Worm (Caenorhabditis elegans) whole organism, late embryonic: ENCODE data around the gene mam-5.

ENCODE experiments used
- K02D7.2 ChIP-seq: sonication (generic microtip); optimal IDR thresholded peaks from 2 replicates; lab custom pipeline; 2017; ENCODE audit warnings: mild to moderate bottlenecking, missing genetic modification characterization, missing compliant biosample characterization
- Y22D7AL.16 ChIP-seq: sonication (generic microtip); optimal IDR thresholded peaks from 2 replicates; lab custom pipeline; 2016; ENCODE audit warnings: missing genetic modification characterization, missing compliant biosample characterization
- ahr-1 ChIP-seq: sonication (generic microtip); optimal IDR thresholded peaks from 2 replicates; lab custom pipeline; 2016; ENCODE audit warnings: missing genetic modification characterization, missing compliant biosample characterization
- ama-1 ChIP-seq: fragments of 150-350 bp; optimal IDR thresholded peaks from 2 replicates; lab custom pipeline; 2014
- ceh-14 ChIP-seq: sonication (generic microtip); optimal IDR thresholded peaks from 2 replicates; lab custom pipeline; 2016; ENCODE audit warnings: missing genotype, missing genetic modification characterization, missing compliant biosample characterization
- ceh-18 ChIP-seq: sonication (generic microtip); optimal IDR thresholded peaks from 2 replicates; lab custom pipeline; 2016; ENCODE audit warnings: missing genetic modification characterization, missing compliant biosample characterization
- ceh-2 ChIP-seq: sonication (generic microtip); optimal IDR thresholded peaks from 2 replicates; lab custom pipeline; 2016; ENCODE audit warnings: missing genotype, missing genetic modification characterization, missing compliant biosample characterization
- ceh-22 ChIP-seq: sonication (generic microtip); optimal IDR thresholded peaks from 2 replicates; lab custom pipeline; 2017; ENCODE audit warnings: missing biosample characterization, missing genetic modification characterization
- ceh-24 ChIP-seq: sonication (generic microtip); optimal IDR thresholded peaks from 2 replicates; lab custom pipeline; 2016; ENCODE audit warnings: mild to moderate bottlenecking, missing genetic modification characterization, missing compliant biosample characterization
- ceh-30 ChIP-seq: fragments of 150-350 bp; optimal IDR thresholded peaks from 2 replicates; lab custom pipeline; 2014; ENCODE audit warnings: missing biosample characterization, missing genetic modification characterization
- ceh-31 ChIP-seq: sonication (generic microtip); optimal IDR thresholded peaks from 2 replicates; lab custom pipeline; 2016; ENCODE audit warnings: missing genetic modification characterization, missing compliant biosample characterization
- ceh-45 ChIP-seq: fragments of 200-800 bp; sonication (Bioruptor generic); IDR thresholded peaks from 2 replicates; pipeline ENCODE4 v1.3.6; 2022; ENCODE audit warnings: missing genetic modification reagents, missing genetic modification characterization, missing compliant biosample characterization
- ceh-48 ChIP-seq: sonication (generic microtip); optimal IDR thresholded peaks from 2 replicates; lab custom pipeline; 2016; ENCODE audit warnings: missing genetic modification characterization, inconsistent platforms, missing compliant biosample characterization
- ceh-6 ChIP-seq: fragments of 200-800 bp; sonication (Bioruptor generic); optimal IDR thresholded peaks from 2 replicates; lab custom pipeline; 2018; ENCODE audit warnings: mild to moderate bottlenecking, missing genetic modification characterization, missing compliant biosample characterization
- ceh-9 ChIP-seq: sonication (generic microtip); optimal IDR thresholded peaks from 2 replicates; lab custom pipeline; 2016; ENCODE audit warnings: mild to moderate bottlenecking, missing genetic modification characterization, inconsistent platforms, missing compliant biosample characterization
- dmd-4 ChIP-seq: sonication (generic microtip); optimal IDR thresholded peaks from 2 replicates; lab custom pipeline; 2016; ENCODE audit warnings: borderline replicate concordance, missing genetic modification characterization, missing compliant biosample characterization
- dve-1 ChIP-seq: sonication (generic microtip); optimal IDR thresholded peaks from 2 replicates; lab custom pipeline; 2017; ENCODE audit warnings: antibody characterized with exemption, mild to moderate bottlenecking, missing genetic modification characterization, missing compliant biosample characterization
- elt-2 ChIP-seq: sonication (generic microtip); optimal IDR thresholded peaks from 2 replicates; lab custom pipeline; 2016; ENCODE audit warnings: missing genetic modification reagents, missing genetic modification characterization, missing compliant biosample characterization
- elt-4 ChIP-seq: sonication (generic microtip); optimal IDR thresholded peaks from 2 replicates; lab custom pipeline; 2016; ENCODE audit warnings: missing genetic modification characterization, missing compliant biosample characterization
- eyg-1 ChIP-seq: sonication (generic microtip); optimal IDR thresholded peaks from 2 replicates; lab custom pipeline; 2016; ENCODE audit warnings: missing genotype, missing genetic modification characterization, missing compliant biosample characterization
- fkh-10 ChIP-seq: fragments of 150-350 bp; optimal IDR thresholded peaks from 2 replicates; lab custom pipeline; 2014; ENCODE audit warnings: missing biosample characterization, missing genetic modification reagents, missing genetic modification characterization
- fkh-6 ChIP-seq: sonication (generic microtip); optimal IDR thresholded peaks from 2 replicates; lab custom pipeline; 2016; ENCODE audit warnings: missing genetic modification characterization, missing compliant biosample characterization
- hlh-13 ChIP-seq: fragments of 200-800 bp; sonication (Bioruptor generic); optimal IDR thresholded peaks from 2 replicates; lab custom pipeline; 2018; ENCODE audit warnings: mild to moderate bottlenecking, missing genetic modification characterization, missing compliant biosample characterization
- hlh-15 ChIP-seq: sonication (generic microtip); optimal IDR thresholded peaks from 2 replicates; lab custom pipeline; 2016; ENCODE audit warnings: missing genetic modification characterization, missing compliant biosample characterization
- hlh-30 ChIP-seq: sonication (generic microtip); optimal IDR thresholded peaks from 2 replicates; lab custom pipeline; 2017; ENCODE audit warnings: antibody characterized with exemption, missing genetic modification characterization, missing compliant biosample characterization; ENCODE audit not compliant: insufficient read depth
- lim-6 ChIP-seq: sonication (generic microtip); optimal IDR thresholded peaks from 2 replicates; lab custom pipeline; 2016; ENCODE audit warnings: missing genetic modification characterization, missing compliant biosample characterization
- lin-11 ChIP-seq: fragments of 200-800 bp; sonication (Bioruptor generic); optimal IDR thresholded peaks from 2 replicates; lab custom pipeline; 2018; ENCODE audit warnings: mild to moderate bottlenecking, missing genetic modification characterization, missing compliant biosample characterization
- madf-2 ChIP-seq: sonication (generic microtip); optimal IDR thresholded peaks from 2 replicates; lab custom pipeline; 2017; ENCODE audit warnings: missing genetic modification characterization, missing compliant biosample characterization
- mec-3 ChIP-seq: sonication (generic microtip); optimal IDR thresholded peaks from 2 replicates; lab custom pipeline; 2016; ENCODE audit warnings: borderline replicate concordance, missing genetic modification characterization, missing compliant biosample characterization
- nfya-1 ChIP-seq: sonication (generic microtip); optimal IDR thresholded peaks from 2 replicates; lab custom pipeline; 2017; ENCODE audit warnings: missing genetic modification characterization, mild to moderate bottlenecking, missing compliant biosample characterization, antibody characterized with exemption, moderate library complexity
- nhr-11 ChIP-seq: fragments of 150-350 bp; optimal IDR thresholded peaks from 2 replicates; lab custom pipeline; 2014; ENCODE audit warnings: missing biosample characterization, missing genetic modification characterization
- nhr-232 ChIP-seq: sonication (generic microtip); optimal IDR thresholded peaks from 2 replicates; lab custom pipeline; 2016; ENCODE audit warnings: missing genetic modification characterization, missing compliant biosample characterization
- npax-4 ChIP-seq: sonication (generic microtip); optimal IDR thresholded peaks from 2 replicates; lab custom pipeline; 2016; ENCODE audit warnings: missing genetic modification characterization, missing compliant biosample characterization
- pat-9 ChIP-seq: fragments of 200-800 bp; sonication (Bioruptor generic); optimal IDR thresholded peaks from 2 replicates; lab custom pipeline; 2018; ENCODE audit warnings: mild to moderate bottlenecking, missing genetic modification characterization, moderate library complexity, missing compliant biosample characterization
- pax-1 ChIP-seq: fragments of 150-350 bp; optimal IDR thresholded peaks from 2 replicates; lab custom pipeline; 2014; ENCODE audit warnings: missing biosample characterization, missing genetic modification characterization
- pha-2 ChIP-seq: sonication (generic microtip); optimal IDR thresholded peaks from 2 replicates; lab custom pipeline; 2017; ENCODE audit warnings: mild to moderate bottlenecking, missing genetic modification characterization, missing compliant biosample characterization
- pha-4 ChIP-seq: fragments of 150-350 bp; optimal IDR thresholded peaks from 2 replicates; lab custom pipeline; 2018; ENCODE audit warnings: missing biosample characterization, missing genetic modification reagents, missing genetic modification characterization
- pqm-1 ChIP-seq: sonication (generic microtip); optimal IDR thresholded peaks from 2 replicates; lab custom pipeline; 2016; ENCODE audit warnings: missing genetic modification characterization, missing compliant biosample characterization
- pros-1 ChIP-seq: fragments of 150-350 bp; optimal IDR thresholded peaks from 2 replicates; lab custom pipeline; 2014; ENCODE audit warnings: missing biosample characterization, missing genetic modification reagents, missing genetic modification characterization
- ref-2 ChIP-seq: sonication (generic microtip); optimal IDR thresholded peaks from 2 replicates; lab custom pipeline; 2016; ENCODE audit warnings: missing genetic modification characterization, missing compliant biosample characterization
- rnt-1 ChIP-seq: sonication (generic microtip); optimal IDR thresholded peaks from 2 replicates; lab custom pipeline; 2016; ENCODE audit warnings: missing genetic modification characterization, missing compliant biosample characterization
- sdc-2 ChIP-seq: sonication (generic microtip); optimal IDR thresholded peaks from 2 replicates; lab custom pipeline; 2016; ENCODE audit warnings: missing genotype, missing genetic modification characterization, missing compliant biosample characterization
- sox-4 ChIP-seq: sonication (generic microtip); optimal IDR thresholded peaks from 2 replicates; lab custom pipeline; 2017; ENCODE audit warnings: mild to moderate bottlenecking, missing genetic modification characterization, inconsistent platforms, missing compliant biosample characterization
- tbx-2 ChIP-seq: sonication (generic microtip); optimal IDR thresholded peaks from 2 replicates; lab custom pipeline; 2016; ENCODE audit warnings: missing genetic modification characterization, missing compliant biosample characterization
- ttx-3 ChIP-seq: sonication (generic microtip); optimal IDR thresholded peaks from 2 replicates; lab custom pipeline; 2016; ENCODE audit warnings: missing genetic modification reagents, missing genetic modification characterization, missing compliant biosample characterization
- unc-42 ChIP-seq: sonication (generic microtip); optimal IDR thresholded peaks from 2 replicates; lab custom pipeline; 2016; ENCODE audit warnings: missing genotype, missing genetic modification characterization, missing compliant biosample characterization
- unc-55 ChIP-seq: sonication (generic microtip); optimal IDR thresholded peaks from 2 replicates; lab custom pipeline; 2017; ENCODE audit warnings: missing biosample characterization, missing genetic modification reagents, missing genetic modification characterization
- ztf-16 ChIP-seq: sonication (generic microtip); optimal IDR thresholded peaks from 2 replicates; lab custom pipeline; 2017; ENCODE audit warnings: missing genetic modification characterization, missing compliant biosample characterization

mam-5 gene

ce11 chrV:9964152-9964785 lies 11.8 kb downstream of the mam-5 start (continued):
- TF ChIP-seq rnt-1 (tag; lab: Kevin White, UChicago), result no peak

ce11 chrV:9965891-9966290 lies 13.4 kb downstream of the mam-5 start:
- TF ChIP-seq ceh-6 (GFP tag; lab: Kevin White, UChicago), result no peak
- TF ChIP-seq unc-42 (tag; lab: Kevin White, UChicago), result peak; percentile 4

- TF ChIP-seq Y22D7AL.16 (tag; lab: Kevin White, UChicago) (peak; percentile 87), ceh-31 (tag; lab: Kevin White, UChicago) (peak; percentile 82), ceh-18 (peak; percentile 89), K02D7.2 (peak; percentile 89), hlh-15 (tag; lab: Kevin White, UChicago) (peak; percentile 93), lim-6 (tag; lab: Kevin White, UChicago) (peak; percentile 77), ceh-2 (tag; lab: Kevin White, UChicago) (peak; percentile 93), eyg-1 (tag; lab: Kevin White, UChicago) (peak; percentile 81), rnt-1 (tag; lab: Kevin White, UChicago) (peak; percentile 77), ceh-14 (tag; lab: Kevin White, UChicago) (peak; percentile 95), mec-3 (tag; lab: Kevin White, UChicago) (peak; percentile 69), ceh-6 (GFP tag; lab: Kevin White, UChicago) (peak; percentile 94), pros-1 (peak; percentile 60), pha-2 (peak; percentile 80), nhr-232 (peak; percentile 87), tbx-2 (peak; percentile 89), dmd-4 (peak; percentile 95), ceh-30 (peak; percentile 38), dve-1 (peak; percentile 76), lin-11 (tag; lab: Kevin White, UChicago) (peak; percentile 88), pha-4 (tag; lab: Kevin White, UChicago) (no peak), nhr-11 (tag; lab: Kevin White, UChicago) (no peak), ama-1 (lab: Kevin White, UChicago) (no peak), ceh-45 (peak; percentile 87), pax-1 (tag; lab: Kevin White, UChicago) (no peak), nfya-1 (peak; percentile 78), fkh-10 (GFP tag; lab: Kevin White, UChicago) (peak; percentile 15), ztf-16 (tag; lab: Kevin White, UChicago) (peak; percentile 95), madf-2 (peak; percentile 87), ref-2 (tag; lab: Kevin White, UChicago) (peak; percentile 83), pqm-1 (tag; lab: Kevin White, UChicago) (peak; percentile 90), elt-2 (tag; lab: Kevin White, UChicago) (peak; percentile 93), unc-42 (tag; lab: Kevin White, UChicago) (peak; percentile 78), ttx-3 (tag; lab: Kevin White, UChicago) (peak; percentile 96), ceh-22 (no peak), sox-4 (tag; lab: Kevin White, UChicago) (peak; percentile 93), sdc-2 (tag; lab: Kevin White, UChicago) (peak; percentile 85), unc-55 (no peak), npax-4 (tag; lab: Kevin White, UChicago) (peak; percentile 90), ahr-1 (tag; lab: Kevin White, UChicago) (peak; percentile 63), elt-4 (tag; lab: Kevin White, UChicago) (peak; percentile 87), hlh-13 (GFP tag; lab: Kevin White, UChicago) (peak; percentile 90), fkh-6 (tag; lab: Kevin White, UChicago) (peak; percentile 94), hlh-30 (tag; lab: Kevin White, UChicago) (peak; percentile 42), ceh-9 (peak; percentile 90), pat-9 (tag; lab: Kevin White, UChicago) (peak; percentile 95), ceh-48 (tag; lab: Kevin White, UChicago) (peak; percentile 78), ceh-24 (peak; percentile 68)
These were observed 17.6 kb downstream of the mam-5 start for ce11 chrV:9970119-9970518.
